Fruit fly (Drosophila melanogaster) ovary, adult (tissue): ENCODE data around the gene sals.

ENCODE experiments used
- CG17801 ChIP-seq: fragments of 200-800 bp; optimal IDR thresholded peaks from 2 replicates; lab custom pipeline; 2019; ENCODE audit warnings: missing biosample characterization, mild to moderate bottlenecking, missing genetic modification characterization, moderate library complexity; ENCODE audit not compliant: partially characterized antibody

Gene sals

dm6 chr3R:11441038-11441437 lies 10.6 kb downstream of the sals start:
- TF ChIP-seq CG17801 (GFP tag; lab: Kevin White, UChicago), result no peak

DNA sequence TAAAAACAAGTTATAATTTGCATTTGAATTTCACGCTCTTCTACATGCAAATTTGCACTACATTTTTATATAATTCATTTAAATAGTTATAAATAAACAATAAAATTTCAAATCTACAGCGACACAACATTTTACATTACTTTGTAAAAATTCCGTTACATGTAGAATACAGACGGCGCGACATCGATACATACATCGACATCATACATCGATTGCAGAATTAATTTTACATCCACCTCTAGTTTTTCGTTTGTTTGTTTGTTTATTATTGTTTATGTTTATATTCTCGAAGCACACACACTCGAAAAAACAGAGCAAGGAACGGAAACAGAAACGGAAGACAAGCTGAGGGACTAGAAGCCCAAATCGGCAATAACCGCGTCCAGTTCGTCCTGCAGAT lies 14.1 kb downstream of the sals start, which contains the start of gene CG17230:
Gene CG17230 (plus strand): TSS at position 258 of the 400 bp plus-strand sequence.
- no peak for TF ChIP-seq CG17801 (GFP tag; lab: Kevin White, UChicago)

dm6 chr3R:11435537-11436234 lies 15.9 kb downstream of the sals start, which contains the start of the genes Exd2 and CG5281:
Exd2 (minus strand) TSS chr3R:11435703.
CG5281 (plus strand) TSS chr3R:11435850.
- peak; percentile 21 for TF ChIP-seq CG17801 (GFP tag; lab: Kevin White, UChicago)

DNA sequence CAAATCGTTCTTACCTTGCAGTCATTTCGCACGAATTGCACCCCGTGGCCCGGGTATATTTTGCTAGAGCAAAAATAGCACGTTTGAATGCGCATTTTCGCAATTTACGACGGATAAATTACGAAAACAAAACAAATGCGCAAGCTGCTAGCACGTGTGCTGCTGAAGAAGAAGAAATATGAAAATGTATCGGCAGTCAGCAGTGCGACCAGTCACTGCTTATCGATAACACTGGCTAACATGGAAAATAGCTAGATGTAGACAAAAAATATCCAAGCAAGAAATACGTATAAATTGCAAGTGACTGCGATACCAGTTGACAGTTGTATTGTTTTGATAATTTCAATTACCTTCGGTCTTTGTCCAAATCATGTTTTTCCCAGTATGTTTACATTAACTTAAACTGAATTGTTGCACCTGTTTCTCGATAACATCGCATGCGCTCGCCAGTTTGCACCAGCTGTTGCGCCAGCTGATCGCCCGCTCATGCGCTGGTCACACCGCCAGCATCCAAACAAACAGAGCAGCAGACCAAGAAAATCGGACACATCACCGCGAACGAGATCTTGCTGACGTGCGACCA lies 20.1 kb downstream of the sals start, which contains the start of the genes RpL24-like and CG5276:
Gene RpL24-like (minus strand): TSS at position 188 of the 583 bp plus-strand sequence.
Gene CG5276 (plus strand): TSS at position 344 of the 583 bp plus-strand sequence.
- TF ChIP-seq CG17801 (GFP tag; lab: Kevin White, UChicago), result peak; percentile 4

DNA sequence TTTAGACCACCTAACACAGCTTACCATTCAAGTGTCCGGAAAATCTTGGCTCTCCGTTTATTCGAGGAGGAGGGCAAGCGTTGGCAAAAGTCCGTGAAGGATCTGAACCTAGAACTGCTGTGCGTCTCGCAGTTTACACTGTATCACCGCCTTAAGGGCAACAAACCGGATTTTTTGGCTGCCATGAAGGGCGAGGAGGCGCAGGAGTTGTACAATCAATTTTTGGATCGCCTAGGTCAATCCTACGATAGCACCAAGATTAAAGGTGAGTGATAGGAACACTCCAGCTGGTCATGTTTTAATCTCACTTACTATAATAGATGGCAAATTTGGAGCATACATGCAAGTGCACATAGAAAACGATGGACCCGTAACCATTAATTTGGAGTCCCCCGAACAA lies 21.3 kb downstream of the sals start:
- TF ChIP-seq CG17801 (GFP tag; lab: Kevin White, UChicago), result no peak

DNA sequence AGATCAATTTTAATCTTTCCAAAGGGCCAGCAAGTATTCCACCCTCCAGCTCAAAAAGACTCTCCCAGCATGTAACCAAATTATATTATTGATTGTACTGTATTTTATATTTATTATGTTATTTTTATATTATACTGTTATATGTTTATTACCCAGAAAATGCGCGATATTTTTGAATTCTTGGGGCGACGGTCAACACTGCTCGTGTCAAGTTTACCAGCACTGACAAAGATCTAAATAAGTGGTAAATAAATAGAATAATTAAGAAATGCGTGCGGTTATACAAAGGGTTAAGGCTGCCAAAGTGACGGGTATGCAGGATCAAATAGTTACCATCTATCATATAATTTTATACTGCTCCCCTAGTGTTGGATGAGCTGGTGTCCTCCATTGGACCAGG lies 21.8 kb downstream of the sals start, which contains the start of gene Dtd:
Gene Dtd (plus strand): TSS at position 248 of the 400 bp plus-strand sequence.
- TF ChIP-seq CG17801 (GFP tag; lab: Kevin White, UChicago), result no peak

- TF ChIP-seq CG17801 (GFP tag; lab: Kevin White, UChicago), result peak; percentile 83
These were observed 29.9 kb downstream of the sals start, which contains the start of the genes ninaG and Sptz for dm6 chr3R:11421643-11422122. ninaG (minus strand) TSS chr3R:11421693. Sptz (plus strand) TSS chr3R:11422092.

dm6 chr3R:11418568-11418967 lies 33.0 kb downstream of the sals start, which contains the start of the genes bumpel and CG45676:
bumpel (minus strand) TSS chr3R:11418668.
CG45676 (plus strand) TSS chr3R:11418885.
- TF ChIP-seq CG17801 (GFP tag; lab: Kevin White, UChicago), result no peak

DNA sequence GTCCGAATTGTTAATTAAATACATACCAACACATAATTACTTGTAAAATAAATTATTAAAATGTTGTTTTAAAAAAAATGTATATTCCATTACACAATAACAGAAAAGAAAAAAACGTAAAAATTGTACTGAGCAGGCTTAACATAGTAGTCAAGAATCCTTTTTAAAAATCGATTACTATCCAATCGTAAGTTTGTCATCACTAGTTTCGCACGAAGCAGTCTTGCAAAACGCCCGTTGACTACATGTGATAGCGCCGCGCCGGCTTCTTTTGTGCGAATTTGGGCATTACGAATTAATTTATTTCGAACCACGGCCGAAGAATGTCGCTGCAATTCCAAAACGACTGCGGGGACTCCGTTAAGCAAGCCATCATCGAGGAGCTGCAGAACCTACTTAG lies 39.2 kb downstream of the sals start, which contains the start of gene Ipo9:
Gene Ipo9 (plus strand): TSS at position 152 of the 400 bp plus-strand sequence.
- no peak for TF ChIP-seq CG17801 (GFP tag; lab: Kevin White, UChicago)

DNA sequence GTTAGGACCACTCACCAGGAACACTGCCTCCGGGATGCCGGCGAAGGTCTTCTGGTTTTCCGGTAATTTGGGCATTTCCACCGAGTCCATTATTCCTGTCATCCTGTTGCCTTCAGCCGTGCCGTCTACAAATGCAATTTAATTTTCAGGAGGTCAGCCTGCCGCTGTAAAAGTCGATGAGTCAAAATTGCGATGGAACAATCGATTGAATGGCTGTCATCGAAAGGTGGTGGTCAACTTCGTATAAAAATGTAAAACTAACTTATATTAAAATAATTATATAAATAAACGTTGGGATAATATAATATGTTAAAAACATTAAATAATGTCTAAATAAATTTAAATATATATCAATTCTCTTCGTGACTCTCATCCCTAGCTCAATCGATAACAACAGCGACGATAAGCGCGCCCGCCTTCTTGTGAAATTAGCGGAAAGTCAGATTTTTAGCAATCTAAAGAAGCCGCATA lies 41.9 kb downstream of the sals start, which contains the start of the genes mgr and Irbp:
Gene mgr (minus strand): TSS at position 209 of the 471 bp plus-strand sequence.
Gene Irbp (plus strand): TSS at position 381 of the 471 bp plus-strand sequence.
- peak; percentile 97 for TF ChIP-seq CG17801 (GFP tag; lab: Kevin White, UChicago)

DNA sequence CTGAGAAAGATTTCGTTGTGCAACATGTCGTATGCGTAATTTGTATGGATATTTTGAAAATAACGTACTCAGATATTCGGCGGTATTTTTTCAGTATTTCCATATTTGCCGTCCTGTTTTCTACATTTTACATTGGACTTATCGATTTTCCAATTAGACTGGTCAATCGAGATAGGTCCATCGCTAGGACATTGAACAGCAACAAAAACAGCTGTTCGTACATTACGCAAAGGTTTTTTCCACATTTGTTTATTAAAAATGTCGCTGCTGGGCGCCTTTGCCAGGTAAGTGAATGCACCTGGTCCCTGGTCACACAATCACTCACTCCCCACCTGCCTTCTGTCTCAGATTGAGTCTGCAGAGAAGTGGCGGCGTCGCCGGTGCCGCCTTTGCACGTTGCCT lies 43.9 kb downstream of the sals start, which contains the start of gene mRpL40:
Gene mRpL40 (plus strand): TSS at position 186 of the 402 bp plus-strand sequence.
- TF ChIP-seq CG17801 (GFP tag; lab: Kevin White, UChicago), result no peak

DNA sequence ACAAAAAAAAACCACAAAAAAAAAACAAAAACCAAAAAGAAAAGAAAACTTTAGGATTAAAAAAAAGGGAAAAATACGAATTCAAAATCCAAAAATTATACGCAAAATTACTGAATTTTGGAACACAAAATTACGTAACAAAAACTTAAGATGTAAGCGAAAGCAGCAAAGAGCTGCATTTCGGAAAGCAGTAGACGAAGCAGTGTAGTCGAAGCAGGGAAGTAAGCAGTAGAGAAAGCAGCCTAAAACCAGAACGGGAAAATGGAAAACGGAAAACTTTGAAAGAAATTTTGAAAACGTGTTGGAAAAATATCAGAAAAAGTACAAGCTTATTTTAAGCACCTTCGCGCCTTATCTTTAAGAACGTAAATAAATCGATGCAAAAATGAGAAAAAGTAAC lies 48.7 kb downstream of the sals start:
- no peak for TF ChIP-seq CG17801 (GFP tag; lab: Kevin White, UChicago)

- no peak for TF ChIP-seq CG17801 (GFP tag; lab: Kevin White, UChicago)
These were observed 56.0 kb downstream of the sals start for dm6 chr3R:11395541-11395940.

DNA sequence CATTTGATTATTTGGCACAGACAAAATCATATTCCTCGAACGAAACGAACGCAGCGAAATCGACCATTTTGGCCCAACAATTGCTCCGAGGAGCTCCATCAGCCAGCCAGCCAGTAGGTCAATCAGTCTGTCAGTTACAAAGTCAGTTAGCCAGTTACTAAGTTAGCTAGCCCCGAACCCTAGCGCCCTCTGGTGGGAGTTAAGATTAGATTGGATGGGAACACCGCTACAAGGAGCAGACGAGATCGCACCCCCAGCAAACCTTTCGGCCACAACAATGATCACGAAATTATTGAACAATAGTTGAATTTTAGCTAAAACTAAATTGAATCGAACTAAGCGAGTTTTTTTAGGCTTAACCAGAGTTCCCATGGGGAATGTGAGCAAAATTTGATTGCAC lies 57.7 kb downstream of the sals start:
- no peak for TF ChIP-seq CG17801 (GFP tag; lab: Kevin White, UChicago)

- no peak for TF ChIP-seq CG17801 (GFP tag; lab: Kevin White, UChicago)
These were observed 58.8 kb downstream of the sals start for dm6 chr3R:11392805-11393204.
